Fruit fly (Drosophila melanogaster): ENCODE measurements around the gene EMC2A.
A peak's percentile ranks its signal among the peaks of the same experiment; 100 is the strongest.

EMC2A gene

DNA sequence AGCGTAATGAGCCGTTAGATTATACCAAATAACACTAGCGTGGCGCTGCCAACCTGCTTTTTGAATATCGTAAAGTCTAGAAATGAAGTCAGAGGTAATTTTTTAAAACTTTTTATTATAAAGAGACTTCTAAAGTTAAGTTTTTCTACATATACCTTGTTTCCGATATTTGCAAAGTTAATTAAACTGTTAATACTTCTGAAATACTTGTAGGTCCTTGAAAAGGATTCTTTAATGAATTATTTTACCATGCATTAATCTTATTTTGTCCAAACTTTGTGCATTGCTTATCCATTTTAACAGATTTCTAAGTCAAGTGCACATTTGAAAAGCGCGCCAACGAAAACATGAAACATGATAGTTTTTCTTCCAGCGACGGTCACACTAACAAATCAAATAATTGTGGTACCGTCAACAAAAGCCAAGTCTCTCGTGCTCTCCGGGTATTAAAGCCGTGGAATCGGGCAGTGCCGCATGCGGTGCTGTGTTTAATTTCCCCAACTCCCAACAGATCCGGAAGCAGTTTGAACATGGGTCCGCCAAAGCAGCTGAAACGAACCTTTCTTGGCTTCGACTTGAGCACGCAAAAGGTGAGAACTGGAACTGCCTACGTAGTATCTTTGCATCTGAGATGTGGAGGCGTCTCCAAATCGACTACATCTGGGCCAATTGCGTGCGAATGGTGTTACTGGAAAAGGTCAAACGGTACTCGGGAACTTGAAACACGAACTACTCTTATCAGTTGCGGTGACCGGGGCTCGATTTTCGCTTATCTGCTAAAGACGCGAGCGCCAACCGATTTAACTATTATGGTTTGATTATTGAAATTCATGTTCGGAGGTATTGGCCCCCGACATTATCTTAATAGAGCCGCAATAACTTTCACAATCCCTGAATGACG lies at the start of gene EMC2A, which contains the start of gene CG3534:
TSS of gene EMC2A (minus strand) at position 13 of the 901 bp plus-strand sequence.
TSS of gene CG3534 (plus strand) at position 388 of the 901 bp plus-strand sequence.
- TF ChIP-seq CTCF (optimal IDR thresholded peaks at IDR 0.05) (no peak), CG8478 (optimal IDR thresholded peaks at IDR 0.05) (no peak)

DNA sequence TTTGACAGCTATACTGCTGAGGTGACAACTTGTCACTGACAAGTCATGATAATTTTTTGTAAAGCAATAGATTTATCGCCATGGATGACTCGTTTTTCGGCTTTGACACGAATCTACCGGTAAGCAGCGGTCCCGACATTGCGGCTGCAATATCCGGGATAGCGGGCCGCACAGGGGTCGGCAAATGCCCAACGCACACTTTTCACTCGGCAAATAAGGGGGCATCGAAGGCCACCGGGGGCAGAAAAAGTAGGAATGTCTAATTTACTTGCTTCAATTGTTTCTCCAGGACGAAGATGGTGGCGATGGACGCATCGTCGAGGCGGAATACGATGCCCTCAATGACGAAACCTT lies 47.7 kb upstream of the EMC2A start:
- no peak for TF ChIP-seq CG8478 (optimal IDR thresholded peaks at IDR 0.05)
- no peak for TF ChIP-seq CTCF (optimal IDR thresholded peaks at IDR 0.05)

DNA sequence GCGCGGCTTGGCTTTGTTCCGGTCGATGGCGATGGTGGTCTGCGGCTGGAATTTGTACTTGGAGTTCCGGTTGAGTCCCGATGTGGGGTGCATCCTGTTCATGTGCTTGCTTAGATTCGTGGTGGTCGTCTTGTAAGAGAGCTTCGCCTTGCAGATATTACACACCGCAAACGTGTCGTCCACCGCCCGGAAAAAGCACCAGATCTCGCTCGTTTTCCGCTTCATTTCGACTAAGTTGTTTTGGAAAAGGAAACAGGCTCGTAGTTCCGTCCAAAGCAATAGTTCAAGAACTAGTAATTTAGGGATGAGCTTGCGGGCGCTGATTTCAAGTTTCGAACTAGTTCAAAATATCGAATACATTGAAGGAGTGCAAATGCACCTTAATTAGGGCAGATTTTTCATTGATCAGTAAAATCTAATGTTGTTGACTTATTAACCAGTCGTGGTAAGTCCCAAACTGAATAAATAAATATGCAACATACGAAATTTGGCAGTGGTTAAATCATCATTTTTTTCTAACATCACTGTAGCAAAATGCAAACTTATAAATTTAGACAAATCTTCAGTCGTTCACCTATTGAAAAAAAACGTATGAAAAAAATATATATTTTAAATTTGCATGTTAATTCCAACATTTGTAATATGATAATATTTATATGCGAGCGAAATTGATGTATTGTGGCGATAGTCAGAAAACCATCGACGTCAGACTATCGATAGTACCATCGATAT lies 47.1 kb upstream of the EMC2A start, which contains the start of the genes bdwf and Patr-1:
TSS of gene bdwf (minus strand) at position 299 of the 732 bp plus-strand sequence.
TSS of gene Patr-1 (plus strand) at position 727 of the 732 bp plus-strand sequence.
- TF ChIP-seq CTCF (optimal IDR thresholded peaks at IDR 0.05), result no peak
- TF ChIP-seq CG8478 (optimal IDR thresholded peaks at IDR 0.05), result no peak

DNA sequence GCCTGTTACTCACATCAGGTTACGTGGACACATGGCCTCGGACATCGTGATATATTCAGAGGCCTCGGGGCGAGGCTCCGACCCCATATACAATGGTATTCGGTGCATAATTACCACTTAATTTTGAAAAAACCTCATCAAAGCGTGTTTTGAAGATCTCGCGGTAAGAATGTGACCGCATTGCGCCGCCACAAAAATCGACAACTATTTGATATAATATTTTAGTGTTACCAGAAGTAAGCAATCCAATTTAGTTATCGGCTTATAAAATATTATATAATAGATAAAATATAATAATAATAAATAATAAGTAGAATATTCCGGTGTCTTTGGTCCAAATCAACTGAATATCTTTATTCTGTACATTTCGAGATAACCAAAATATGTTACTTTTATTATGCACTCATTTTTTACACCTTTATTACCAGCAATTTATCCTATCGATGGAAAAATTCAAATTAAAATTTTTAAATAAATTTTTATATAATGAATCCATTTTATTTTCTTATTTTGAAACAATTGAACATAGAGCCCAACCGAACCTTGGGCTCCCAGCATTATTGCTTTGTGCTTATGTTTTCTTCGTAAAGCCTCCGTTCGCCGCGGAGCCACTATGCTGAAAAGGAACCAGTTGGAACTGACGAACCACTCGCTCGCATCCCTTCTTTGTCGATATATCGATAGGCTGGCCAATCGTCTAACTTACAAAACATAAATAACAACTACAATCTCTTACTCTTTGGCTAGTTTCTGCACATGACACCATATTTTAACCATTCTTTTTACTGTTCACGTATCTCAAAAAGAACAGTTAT lies 44.3 kb upstream of the EMC2A start, which contains the start of the genes CG18213 and Trm7-32:
TSS of gene CG18213 (minus strand) at position 211 of the 815 bp plus-strand sequence.
TSS of gene Trm7-32 (plus strand) at position 690 of the 815 bp plus-strand sequence.
- TF ChIP-seq CG8478 (optimal IDR thresholded peaks at IDR 0.05), result no peak
- TF ChIP-seq CTCF (optimal IDR thresholded peaks at IDR 0.05), result peak in 1 of 2 experiments; percentile 17

DNA sequence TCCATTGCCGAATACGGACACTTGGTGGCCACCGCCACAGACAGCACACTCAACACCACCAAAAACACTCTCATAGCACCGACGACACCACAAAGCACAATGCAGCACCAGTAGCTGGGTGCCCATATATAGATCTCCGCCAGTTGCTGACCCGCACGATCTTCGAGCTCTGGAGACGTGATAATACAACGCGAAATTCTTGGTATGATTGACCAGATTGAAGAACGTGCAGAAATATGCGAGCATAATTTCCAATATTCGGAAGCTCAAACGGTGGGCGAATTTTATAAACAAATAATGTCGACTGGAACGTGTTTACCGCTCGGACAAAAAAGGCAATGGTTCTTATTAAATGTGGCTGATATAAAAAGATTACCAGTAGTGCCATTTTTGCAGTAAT lies 40.1 kb upstream of the EMC2A start, which contains the start of gene CG4009:
TSS of gene CG4009 (minus strand) at position 101 of the 400 bp plus-strand sequence.
- TF ChIP-seq CG8478 (optimal IDR thresholded peaks at IDR 0.05) (no peak), CTCF (optimal IDR thresholded peaks at IDR 0.05) (no peak)

DNA sequence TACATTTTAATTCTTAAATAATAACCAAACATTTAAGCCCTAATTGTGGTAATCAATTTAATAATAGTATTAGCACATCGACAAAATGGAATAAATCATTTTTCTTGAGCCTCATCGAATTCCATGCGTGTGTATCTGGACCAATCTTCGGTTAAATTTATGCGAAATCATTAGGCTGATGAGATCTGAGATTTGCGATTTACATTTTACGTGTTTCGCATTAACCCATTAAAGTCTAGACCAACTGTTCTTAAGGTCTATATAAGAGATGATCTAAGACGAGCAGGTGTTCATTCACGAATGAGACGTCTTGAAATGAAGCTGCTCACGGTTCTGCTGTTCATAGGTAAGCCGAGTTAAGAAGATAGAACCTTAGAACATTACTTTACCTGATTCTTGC lies 35.6 kb upstream of the EMC2A start, which contains the start of gene CG31268:
TSS of gene CG31268 (plus strand) at position 301 of the 400 bp plus-strand sequence.
- no peak for TF ChIP-seq CG8478 (optimal IDR thresholded peaks at IDR 0.05)
- no peak for TF ChIP-seq CTCF (optimal IDR thresholded peaks at IDR 0.05)

DNA sequence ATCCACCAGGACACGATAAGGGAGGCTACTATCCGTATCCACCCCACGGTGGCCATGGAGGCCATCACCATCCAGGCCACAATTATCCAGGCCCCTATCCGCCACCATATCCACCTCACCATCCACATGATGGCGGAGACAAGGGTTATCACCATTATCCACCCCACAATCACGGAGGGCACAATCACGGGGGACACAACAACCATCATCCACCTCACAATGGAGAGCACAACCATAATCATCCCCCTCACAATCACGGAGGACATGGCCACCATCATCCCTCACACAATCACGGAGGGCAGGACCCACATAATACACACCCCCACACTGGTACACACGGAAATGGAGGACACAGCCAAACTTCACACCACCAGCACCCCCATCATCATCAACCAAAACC lies 33.9 kb upstream of the EMC2A start:
- TF ChIP-seq CG8478 (optimal IDR thresholded peaks at IDR 0.05), result no peak
- TF ChIP-seq CTCF (optimal IDR thresholded peaks at IDR 0.05), result no peak

DNA sequence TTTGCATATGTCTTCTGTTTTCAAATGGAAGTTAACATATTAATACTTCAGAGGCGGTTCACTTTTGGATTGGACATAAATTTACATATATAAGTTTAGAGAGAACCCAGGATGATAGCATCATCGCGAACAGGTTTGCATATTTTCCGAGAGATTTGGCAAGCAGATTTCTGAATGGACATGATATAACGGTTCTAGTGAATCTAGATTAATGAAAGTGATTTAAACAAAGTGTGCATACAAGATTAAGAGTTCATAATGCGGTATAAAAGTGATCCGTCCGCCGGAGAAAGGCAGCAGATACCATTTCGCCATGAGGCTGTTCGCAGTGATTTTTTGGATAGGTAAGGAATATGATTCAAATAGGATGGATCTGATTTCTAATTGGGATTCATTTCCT lies 32.5 kb upstream of the EMC2A start, which contains the start of gene CG5225:
TSS of gene CG5225 (plus strand) at position 301 of the 400 bp plus-strand sequence.
- TF ChIP-seq CG8478 (optimal IDR thresholded peaks at IDR 0.05) (no peak), CTCF (optimal IDR thresholded peaks at IDR 0.05) (no peak)

DNA sequence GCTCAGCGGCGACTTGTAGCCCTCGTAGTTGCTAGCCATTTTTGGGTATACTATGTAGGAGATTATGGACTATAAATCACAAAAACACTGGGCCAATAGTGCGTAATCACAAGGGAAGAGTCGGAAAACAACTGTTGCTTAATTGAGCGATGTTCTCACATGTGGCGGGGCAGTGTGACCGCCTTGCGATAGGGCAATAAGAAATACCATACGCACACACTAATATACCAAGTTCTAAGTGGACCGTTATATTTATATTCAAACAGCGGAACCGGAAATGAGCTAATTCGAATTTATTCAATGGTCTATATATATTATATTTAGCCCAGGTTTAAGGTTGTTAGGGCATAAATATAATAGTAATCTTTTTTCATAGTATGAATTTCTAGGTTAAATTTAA lies 25.1 kb upstream of the EMC2A start, which contains the start of gene Adsl:
TSS of gene Adsl (minus strand) at position 165 of the 400 bp plus-strand sequence.
- TF ChIP-seq CG8478 (optimal IDR thresholded peaks at IDR 0.05) (no peak), CTCF (optimal IDR thresholded peaks at IDR 0.05) (no peak)

DNA sequence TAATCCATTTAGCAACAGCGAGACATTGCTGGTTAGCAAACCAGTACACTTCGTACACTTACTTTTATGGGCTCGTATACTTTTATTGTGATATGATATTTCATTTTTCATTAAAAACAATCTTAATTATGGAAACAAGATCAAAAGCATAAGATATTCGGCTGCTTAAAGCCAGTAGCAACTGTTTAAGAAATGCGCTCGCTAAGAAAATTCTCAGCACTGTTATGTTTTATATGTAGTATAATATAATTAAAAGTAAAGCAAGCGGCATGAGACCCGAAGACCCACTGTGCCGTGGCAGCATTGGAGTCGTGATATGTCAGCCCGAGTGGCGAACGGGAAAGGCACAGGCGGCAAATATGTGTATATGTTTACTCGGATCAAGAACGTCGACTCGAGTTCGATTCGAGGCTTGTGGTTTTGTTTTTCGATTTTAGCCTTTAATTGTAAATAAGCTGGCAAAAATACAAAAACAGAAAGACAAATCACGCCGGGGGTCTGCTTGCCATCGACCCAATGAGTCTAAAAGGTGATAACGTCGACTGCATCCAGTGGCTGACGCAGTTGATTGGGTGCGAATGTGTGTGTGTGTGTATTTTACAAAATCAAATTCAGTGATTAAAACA lies 23.1 kb upstream of the EMC2A start:
- TF ChIP-seq CG8478 (optimal IDR thresholded peaks at IDR 0.05) (no peak), CTCF (optimal IDR thresholded peaks at IDR 0.05) (no peak)

DNA sequence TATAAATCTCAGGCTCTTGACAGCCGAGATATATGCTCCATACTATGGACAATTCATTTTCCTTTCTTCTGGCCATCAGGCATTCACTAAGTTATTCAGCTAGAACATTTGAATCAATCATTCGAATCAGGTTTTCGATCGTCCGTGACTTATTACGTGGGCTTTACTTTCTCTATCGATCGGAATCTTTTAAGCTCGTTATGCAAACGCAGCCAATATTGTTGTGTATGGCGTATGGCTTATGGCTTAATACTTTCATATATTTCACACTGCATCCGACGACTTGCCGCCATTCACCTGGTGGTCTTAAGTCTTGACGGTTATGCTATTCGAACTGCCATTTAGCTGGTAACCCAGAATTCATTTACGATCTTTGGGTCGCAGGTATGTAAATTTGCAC lies 20.3 kb upstream of the EMC2A start:
- TF ChIP-seq CG8478 (optimal IDR thresholded peaks at IDR 0.05) (no peak), CTCF (optimal IDR thresholded peaks at IDR 0.05) (no peak)

DNA sequence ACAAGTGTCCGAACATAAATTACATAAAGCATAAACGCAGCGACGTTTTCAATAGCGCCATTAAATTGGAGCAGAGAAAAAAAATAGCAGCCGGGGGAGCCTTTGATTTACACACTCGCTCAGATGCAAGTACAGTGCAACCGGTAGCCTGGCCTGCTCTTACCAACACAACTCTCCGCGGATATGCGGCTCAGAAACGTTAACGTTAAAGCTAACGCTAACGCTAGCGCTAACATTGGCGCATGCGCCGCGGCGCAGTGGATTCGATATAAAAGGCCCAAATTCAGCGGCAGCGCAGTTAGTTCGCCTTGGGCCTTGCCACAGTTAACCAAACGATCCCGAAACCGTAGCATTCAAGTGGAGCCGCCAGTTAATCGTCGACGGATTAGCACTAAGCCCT lies 18.4 kb upstream of the EMC2A start, which contains the start of gene Pxd:
TSS of gene Pxd (plus strand) at position 301 of the 400 bp plus-strand sequence.
- TF ChIP-seq CG8478 (optimal IDR thresholded peaks at IDR 0.05) (no peak), CTCF (optimal IDR thresholded peaks at IDR 0.05) (no peak)

DNA sequence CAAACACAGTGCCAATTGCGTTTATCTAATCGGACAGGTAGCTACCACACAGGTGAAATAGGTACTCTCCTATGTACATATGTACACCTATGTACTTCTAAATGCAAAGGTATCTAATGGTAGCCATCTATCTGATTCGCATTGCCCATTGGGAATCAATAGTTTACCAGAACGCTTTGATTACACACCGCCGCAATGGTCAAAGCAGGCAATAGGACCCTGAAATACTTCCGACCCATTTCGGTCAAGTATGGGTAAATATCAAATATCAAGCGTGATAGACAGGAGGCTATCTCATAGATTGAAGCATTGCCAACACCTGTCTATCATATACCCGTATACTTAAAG lies 12.8 kb upstream of the EMC2A start:
- no peak for TF ChIP-seq CTCF (optimal IDR thresholded peaks at IDR 0.05)
- no peak for TF ChIP-seq CG8478 (optimal IDR thresholded peaks at IDR 0.05)
